Worm (Caenorhabditis elegans) whole organism, early embryonic: ENCODE measurements around the gene ceh-40.
A peak's percentile ranks its signal among the peaks of the same experiment; 100 is the strongest.

Experiments
- B0310.2 ChIP-seq: sonication (generic microtip); optimal IDR thresholded peaks from 2 replicates; lab custom pipeline; 2016; ENCODE audit warnings: mild to moderate bottlenecking, missing genetic modification characterization, missing compliant biosample characterization
- F13C5.2 ChIP-seq: sonication (generic microtip); optimal IDR thresholded peaks from 2 replicates; lab custom pipeline; 2017; ENCODE audit warnings: mild to moderate bottlenecking, missing genetic modification characterization, inconsistent platforms, missing compliant biosample characterization
- aly-1 ChIP-seq: sonication (generic microtip); optimal IDR thresholded peaks from 2 replicates; lab custom pipeline; 2016; ENCODE audit warnings: missing genetic modification characterization, missing compliant biosample characterization
- ama-1 ChIP-seq: fragments of 150-350 bp; optimal IDR thresholded peaks from 2 replicates; lab custom pipeline; 2014
- ceh-13 ChIP-seq: fragments of 200-800 bp; sonication (Bioruptor generic); optimal IDR thresholded peaks from 2 replicates; lab custom pipeline; 2018; ENCODE audit warnings: mild to moderate bottlenecking, missing genetic modification characterization, missing compliant biosample characterization
- ceh-36 ChIP-seq: sonication (generic microtip); optimal IDR thresholded peaks from 2 replicates; lab custom pipeline; 2016; ENCODE audit warnings: missing genetic modification characterization, inconsistent platforms, missing compliant biosample characterization
- ets-7 ChIP-seq: sonication (generic microtip); optimal IDR thresholded peaks from 2 replicates; lab custom pipeline; 2016; ENCODE audit warnings: missing genotype, missing genetic modification characterization, missing compliant biosample characterization
- flt-1 ChIP-seq: fragments of 200-800 bp; sonication (Bioruptor generic); IDR thresholded peaks from 2 replicates; pipeline ENCODE4 v1.3.6; 2022; ENCODE audit warnings: missing genetic modification characterization, missing compliant biosample characterization
- hmbx-1 ChIP-seq: sonication (generic microtip); optimal IDR thresholded peaks from 2 replicates; lab custom pipeline; 2016; ENCODE audit warnings: mild to moderate bottlenecking, missing genetic modification characterization, missing compliant biosample characterization
- hmg-4 ChIP-seq: fragments of 200-800 bp; sonication (Bioruptor generic); optimal IDR thresholded peaks from 2 replicates; lab custom pipeline; 2018; ENCODE audit warnings: mild to moderate bottlenecking, missing genetic modification characterization, missing compliant biosample characterization
- hnd-1 ChIP-seq: sonication (generic microtip); optimal IDR thresholded peaks from 2 replicates; lab custom pipeline; 2016; ENCODE audit warnings: missing genetic modification characterization, missing compliant biosample characterization
- pes-1 ChIP-seq: fragments of 200-800 bp; sonication (Bioruptor generic); IDR thresholded peaks from 2 replicates; pipeline ENCODE4 v1.3.6; 2022; ENCODE audit warnings: missing genetic modification reagents, missing genetic modification characterization, missing compliant biosample characterization
- scrt-1 ChIP-seq: fragments of 200-800 bp; sonication (Bioruptor generic); IDR thresholded peaks from 2 replicates; pipeline ENCODE4 v1.3.6; 2022; ENCODE audit warnings: missing genetic modification characterization, missing compliant biosample characterization
- sea-1 ChIP-seq: fragments of 200-800 bp; sonication (Bioruptor generic); conservative IDR thresholded peaks from 2 replicates; pipeline ENCODE4 v1.3.6; 2022; ENCODE audit warnings: missing genetic modification characterization, missing compliant biosample characterization
- tbx-11 ChIP-seq: fragments of 200-800 bp; sonication (Bioruptor generic); IDR thresholded peaks from 2 replicates; pipeline ENCODE4 v1.3.6; 2022; ENCODE audit warnings: missing genetic modification characterization, missing compliant biosample characterization
- tbx-37 ChIP-seq: fragments of 200-800 bp; sonication (Bioruptor generic); conservative IDR thresholded peaks from 2 replicates; pipeline ENCODE4 v1.3.6; 2022; ENCODE audit warnings: missing genetic modification reagents, missing genetic modification characterization, missing compliant biosample characterization
- tra-4 ChIP-seq: sonication (generic microtip); optimal IDR thresholded peaks from 2 replicates; lab custom pipeline; 2017; ENCODE audit warnings: missing genetic modification characterization, missing compliant biosample characterization

ceh-40 gene

ce11 chrX:12357127-12357526 is 36.5 kb upstream of the ceh-40 start, which contains the start of gene nspc-13:
Gene nspc-13, plus strand, starts transcription at chrX:12357427.
- TF ChIP-seq tbx-11 (no peak), tra-4 (tag; lab: Kevin White, UChicago) (no peak), tbx-37 (GFP tag; lab: Robert Waterston, UW) (no peak), aly-1 (tag; lab: Kevin White, UChicago) (no peak), hmg-4 (GFP tag; lab: Kevin White, UChicago) (no peak), pes-1 (GFP tag; lab: Robert Waterston, UW) (no peak), hmbx-1 (no peak), sea-1 (no peak), F13C5.2 (tag; lab: Kevin White, UChicago) (no peak), hnd-1 (no peak), ceh-36 (tag; lab: Kevin White, UChicago) (no peak), ceh-13 (GFP tag; lab: Kevin White, UChicago) (no peak)

ce11 chrX:12356581-12356980 is 36.0 kb upstream of the ceh-40 start, which contains the start of gene nspc-12:
Gene nspc-12, minus strand, starts transcription at chrX:12356681.
- TF ChIP-seq hmbx-1: no peak
- TF ChIP-seq ets-7 (tag; lab: Kevin White, UChicago): no peak
- no peak for TF ChIP-seq tbx-11
- no peak for TF ChIP-seq scrt-1 (GFP tag; lab: Robert Waterston, UW)
- TF ChIP-seq flt-1: no peak
- no peak for TF ChIP-seq F13C5.2 (tag; lab: Kevin White, UChicago)
- no peak for TF ChIP-seq ceh-36 (tag; lab: Kevin White, UChicago)
- TF ChIP-seq ama-1 (lab: Kevin White, UChicago): no peak
- TF ChIP-seq hmg-4 (GFP tag; lab: Kevin White, UChicago): no peak
- no peak for TF ChIP-seq pes-1 (GFP tag; lab: Robert Waterston, UW)
- no peak for TF ChIP-seq hnd-1
- no peak for TF ChIP-seq sea-1
- TF ChIP-seq aly-1 (tag; lab: Kevin White, UChicago): no peak
- TF ChIP-seq ceh-13 (GFP tag; lab: Kevin White, UChicago): no peak
- no peak for TF ChIP-seq B0310.2 (tag; lab: Kevin White, UChicago)
- no peak for TF ChIP-seq tra-4 (tag; lab: Kevin White, UChicago)
- TF ChIP-seq tbx-37 (GFP tag; lab: Robert Waterston, UW): no peak

- no peak for TF ChIP-seq hmbx-1
- TF ChIP-seq pes-1 (GFP tag; lab: Robert Waterston, UW): no peak
- TF ChIP-seq hmg-4 (GFP tag; lab: Kevin White, UChicago): no peak
- no peak for TF ChIP-seq flt-1
These were observed 32.3 kb upstream of the ceh-40 start, which contains the start of gene F42F12.4 for ce11 chrX:12352872-12353271. Gene F42F12.4, minus strand, starts transcription at chrX:12352947.

- TF ChIP-seq hmbx-1 (no peak), flt-1 (no peak), hmg-4 (GFP tag; lab: Kevin White, UChicago) (no peak), ets-7 (tag; lab: Kevin White, UChicago) (no peak), tbx-11 (no peak), aly-1 (tag; lab: Kevin White, UChicago) (no peak), tbx-37 (GFP tag; lab: Robert Waterston, UW) (no peak), pes-1 (GFP tag; lab: Robert Waterston, UW) (no peak), scrt-1 (GFP tag; lab: Robert Waterston, UW) (no peak), B0310.2 (tag; lab: Kevin White, UChicago) (no peak), hnd-1 (no peak), ceh-36 (tag; lab: Kevin White, UChicago) (no peak), sea-1 (no peak), F13C5.2 (tag; lab: Kevin White, UChicago) (no peak), tra-4 (tag; lab: Kevin White, UChicago) (no peak), ama-1 (lab: Kevin White, UChicago) (no peak)
These were observed 29.6 kb upstream of the ceh-40 start, which contains the start of gene F42F12.3 for ce11 chrX:12350207-12350606. Gene F42F12.3, plus strand, starts transcription at chrX:12350578.

- TF ChIP-seq pes-1 (GFP tag; lab: Robert Waterston, UW) (no peak), F13C5.2 (tag; lab: Kevin White, UChicago) (no peak), ceh-13 (GFP tag; lab: Kevin White, UChicago) (no peak), tra-4 (tag; lab: Kevin White, UChicago) (no peak), tbx-11 (no peak), ets-7 (tag; lab: Kevin White, UChicago) (no peak), B0310.2 (tag; lab: Kevin White, UChicago) (no peak), hmg-4 (GFP tag; lab: Kevin White, UChicago) (no peak), ceh-36 (tag; lab: Kevin White, UChicago) (no peak), flt-1 (no peak), hnd-1 (no peak), hmbx-1 (no peak), sea-1 (no peak), scrt-1 (GFP tag; lab: Robert Waterston, UW) (no peak), tbx-37 (GFP tag; lab: Robert Waterston, UW) (no peak), ama-1 (lab: Kevin White, UChicago) (no peak), aly-1 (tag; lab: Kevin White, UChicago) (no peak)
These were observed 27.8 kb upstream of the ceh-40 start, which contains the start of gene F42F12.14 for ce11 chrX:12348329-12348728. Gene F42F12.14, plus strand, starts transcription at chrX:12348629.

- TF ChIP-seq tra-4 (tag; lab: Kevin White, UChicago): no peak
- TF ChIP-seq ceh-36 (tag; lab: Kevin White, UChicago): peak; percentile 11
- TF ChIP-seq flt-1: no peak
- no peak for TF ChIP-seq F13C5.2 (tag; lab: Kevin White, UChicago)
- peak; percentile 69 for TF ChIP-seq tbx-11
These were observed 27.2 kb upstream of the ceh-40 start for ce11 chrX:12347822-12348221.

- TF ChIP-seq scrt-1 (GFP tag; lab: Robert Waterston, UW) (no peak), ets-7 (tag; lab: Kevin White, UChicago) (no peak), tbx-37 (GFP tag; lab: Robert Waterston, UW) (no peak), ama-1 (lab: Kevin White, UChicago) (no peak), pes-1 (GFP tag; lab: Robert Waterston, UW) (no peak), sea-1 (no peak), hnd-1 (no peak), ceh-36 (tag; lab: Kevin White, UChicago) (no peak), ceh-13 (GFP tag; lab: Kevin White, UChicago) (no peak), tbx-11 (no peak), hmg-4 (GFP tag; lab: Kevin White, UChicago) (no peak), tra-4 (tag; lab: Kevin White, UChicago) (no peak), F13C5.2 (tag; lab: Kevin White, UChicago) (no peak)
These were observed 26.2 kb upstream of the ceh-40 start, which contains the start of gene F42F12.11 for ce11 chrX:12346729-12347128. Gene F42F12.11, plus strand, starts transcription at chrX:12347029.
